Fruit fly (Drosophila melanogaster): ENCODE results near the gene foxo.

- no peak for TF ChIP-seq CTCF (optimal IDR thresholded peaks at IDR 0.05)
- no peak for TF ChIP-seq CG8478 (optimal IDR thresholded peaks at IDR 0.05)
Observed at dm6 chr3R:14060399-14060798, 3.7 kb downstream of the foxo start.

All from S2 (cell line).